Worm (Caenorhabditis elegans) whole organism, L3 larva: ENCODE measurements around the gene str-250.

Experiments
- R02D3.7 ChIP-seq: fragments of 150-350 bp; optimal IDR thresholded peaks from 2 replicates; lab custom pipeline; 2014; ENCODE audit warnings: missing biosample characterization, missing genetic modification characterization
- ZK546.5 ChIP-seq: sonication (generic microtip); optimal IDR thresholded peaks from 2 replicates; lab custom pipeline; 2017; ENCODE audit warnings: missing biosample characterization, missing genetic modification characterization
- aly-2 ChIP-seq: fragments of 150-350 bp; optimal IDR thresholded peaks from 2 replicates; lab custom pipeline; 2014; ENCODE audit warnings: missing biosample characterization, missing genetic modification characterization
- ama-1 ChIP-seq: fragments of 150-350 bp; optimal IDR thresholded peaks from 2 replicates; lab custom pipeline; 2018
- ceh-16 ChIP-seq: sonication (generic microtip); optimal IDR thresholded peaks from 2 replicates; lab custom pipeline; 2017; ENCODE audit warnings: missing biosample characterization, missing genetic modification characterization
- ceh-82 ChIP-seq: fragments of 150-350 bp; optimal IDR thresholded peaks from 2 replicates; lab custom pipeline; 2014; ENCODE audit warnings: missing biosample characterization, missing genetic modification characterization
- ceh-9 ChIP-seq: sonication (generic microtip); optimal IDR thresholded peaks from 2 replicates; lab custom pipeline; 2018; ENCODE audit warnings: missing biosample characterization, missing genetic modification characterization
- daf-12 ChIP-seq: fragments of 150-350 bp; optimal IDR thresholded peaks from 2 replicates; lab custom pipeline; 2014; ENCODE audit warnings: missing biosample characterization, missing genetic modification reagents, missing genetic modification characterization
- egl-27 ChIP-seq: sonication (generic microtip); optimal IDR thresholded peaks from 4 replicates; lab custom pipeline; 2017; ENCODE audit warnings: missing biosample characterization, missing genetic modification reagents, missing genetic modification characterization
- egl-5 ChIP-seq: fragments of 150-350 bp; optimal IDR thresholded peaks from 2 replicates; lab custom pipeline; 2017; ENCODE audit warnings: missing biosample characterization, missing genetic modification reagents, missing genetic modification characterization, inconsistent platforms
- elt-1 ChIP-seq: fragments of 150-350 bp; optimal IDR thresholded peaks from 2 replicates; lab custom pipeline; 2014; ENCODE audit warnings: missing biosample characterization, missing genetic modification characterization
- elt-2 ChIP-seq: sonication (generic microtip); optimal IDR thresholded peaks from 2 replicates; lab custom pipeline; 2016; ENCODE audit warnings: missing genetic modification reagents, mild to moderate bottlenecking, missing genetic modification characterization, missing compliant biosample characterization
- eor-1 ChIP-seq, 2 experiments: fragments of 150-350 bp; optimal IDR thresholded peaks; 2 replicates each; lab custom pipeline; 2014 to 2018; ENCODE audit warnings: missing biosample characterization in 2 of 2, missing genetic modification characterization in 2 of 2
- fkh-10 ChIP-seq: sonication (generic microtip); optimal IDR thresholded peaks from 2 replicates; lab custom pipeline; 2017; ENCODE audit warnings: missing biosample characterization, missing genetic modification reagents, missing genetic modification characterization
- fkh-2 ChIP-seq: fragments of 150-350 bp; optimal IDR thresholded peaks from 2 replicates; lab custom pipeline; 2014; ENCODE audit warnings: missing biosample characterization, missing genetic modification reagents, missing genetic modification characterization
- jun-1 ChIP-seq: fragments of 150-350 bp; optimal IDR thresholded peaks from 2 replicates; lab custom pipeline; 2014; ENCODE audit warnings: missing biosample characterization, missing genetic modification reagents, missing genetic modification characterization
- lin-39 ChIP-seq: fragments of 150-350 bp; optimal IDR thresholded peaks from 2 replicates; lab custom pipeline; 2018; ENCODE audit warnings: missing biosample characterization, missing genetic modification reagents, missing genetic modification characterization
- lsy-12 ChIP-seq: sonication (generic microtip); optimal IDR thresholded peaks from 2 replicates; lab custom pipeline; 2016; ENCODE audit warnings: mild to moderate bottlenecking, missing genetic modification characterization, missing compliant biosample characterization
- mdl-1 ChIP-seq: fragments of 150-350 bp; optimal IDR thresholded peaks from 2 replicates; lab custom pipeline; 2014; ENCODE audit warnings: missing biosample characterization, missing genetic modification characterization
- mml-1 ChIP-seq: fragments of 150-350 bp; sonication (generic microtip); optimal IDR thresholded peaks from 3 replicates; lab custom pipeline; 2014; ENCODE audit warnings: missing biosample characterization, missing genetic modification characterization
- nfya-1 ChIP-seq: sonication (generic microtip); optimal IDR thresholded peaks from 2 replicates; lab custom pipeline; 2017; ENCODE audit warnings: missing genetic modification characterization, mild to moderate bottlenecking, missing compliant biosample characterization, antibody characterized with exemption, moderate library complexity; ENCODE audit not compliant: insufficient read depth
- nhr-11 ChIP-seq: fragments of 150-350 bp; optimal IDR thresholded peaks from 2 replicates; lab custom pipeline; 2014; ENCODE audit warnings: missing biosample characterization, missing genetic modification characterization
- nhr-23 ChIP-seq: fragments of 150-350 bp; optimal IDR thresholded peaks from 2 replicates; lab custom pipeline; 2014; ENCODE audit warnings: missing biosample characterization, missing genetic modification reagents, missing genetic modification characterization
- nhr-237 ChIP-seq: fragments of 150-350 bp; optimal IDR thresholded peaks from 2 replicates; lab custom pipeline; 2014; ENCODE audit warnings: missing biosample characterization, missing genetic modification characterization
- nhr-76 ChIP-seq: fragments of 150-350 bp; sonication (generic microtip); optimal IDR thresholded peaks from 5 replicates; lab custom pipeline; 2014; ENCODE audit warnings: missing biosample characterization, missing genetic modification characterization
- nhr-77 ChIP-seq: fragments of 150-350 bp; optimal IDR thresholded peaks from 2 replicates; lab custom pipeline; 2014; ENCODE audit warnings: missing biosample characterization, missing genetic modification characterization
- pqm-1 ChIP-seq: fragments of 150-350 bp; optimal IDR thresholded peaks from 2 replicates; lab custom pipeline; 2017; ENCODE audit warnings: missing biosample characterization, missing genetic modification characterization, inconsistent platforms
- skn-1 ChIP-seq: fragments of 150-350 bp; optimal IDR thresholded peaks from 2 replicates; lab custom pipeline; 2014; ENCODE audit warnings: missing biosample characterization, missing genetic modification characterization
- snpc-4 ChIP-seq: fragments of 150-350 bp; optimal IDR thresholded peaks from 2 replicates; lab custom pipeline; 2014; ENCODE audit warnings: missing biosample characterization, missing genetic modification characterization
- tbx-2 ChIP-seq: sonication (generic microtip); optimal IDR thresholded peaks from 2 replicates; lab custom pipeline; 2016; ENCODE audit warnings: mild to moderate bottlenecking, missing genetic modification characterization, missing compliant biosample characterization
- unc-39 ChIP-seq: sonication (generic microtip); optimal IDR thresholded peaks from 4 replicates; lab custom pipeline; 2017; ENCODE audit warnings: missing biosample characterization, missing genetic modification characterization
- unc-62 ChIP-seq: fragments of 150-350 bp; sonication (generic microtip); optimal IDR thresholded peaks from 4 replicates; lab custom pipeline; 2014; ENCODE audit warnings: missing biosample characterization, missing genetic modification reagents, missing genetic modification characterization
- zag-1 ChIP-seq: fragments of 150-350 bp; optimal IDR thresholded peaks from 2 replicates; lab custom pipeline; 2014; ENCODE audit warnings: missing biosample characterization, missing genetic modification characterization
- ztf-11 ChIP-seq: fragments of 150-350 bp; optimal IDR thresholded peaks from 2 replicates; lab custom pipeline; 2014; ENCODE audit warnings: missing biosample characterization, missing genetic modification characterization
- ztf-4 ChIP-seq: fragments of 150-350 bp; optimal IDR thresholded peaks from 2 replicates; lab custom pipeline; 2014; ENCODE audit warnings: missing biosample characterization, missing genetic modification characterization

str-250 gene

DNA sequence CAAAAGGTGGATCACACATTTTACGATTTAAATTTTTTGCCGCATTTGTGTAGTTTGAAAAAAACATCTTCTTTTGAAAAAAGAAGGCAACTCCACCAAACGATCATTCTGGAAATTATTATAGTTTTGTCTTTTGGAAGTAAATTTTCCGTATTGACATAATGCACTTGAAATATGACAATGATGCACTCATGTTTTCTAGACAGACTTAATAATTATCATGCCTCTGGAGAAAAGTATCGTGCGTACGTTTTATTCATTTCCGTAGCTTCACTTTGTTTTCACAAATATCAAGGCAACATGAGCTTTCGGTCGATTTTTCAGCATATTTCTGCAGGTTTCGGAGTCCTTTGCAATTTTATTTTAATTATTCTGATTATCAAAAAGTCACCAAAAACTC lies at the start of gene str-250:
TSS of gene str-250 (plus strand) at position 301 of the 400 bp plus-strand sequence.
- TF ChIP-seq ceh-9 (no peak), daf-12 (tag; lab: Kevin White, UChicago) (no peak), pqm-1 (no peak), fkh-2 (tag; lab: Kevin White, UChicago) (no peak), nhr-11 (no peak), snpc-4 (tag; lab: Kevin White, UChicago) (no peak), R02D3.7 (no peak), eor-1 (tag; optimal IDR thresholded peaks at IDR 0.05; lab: Kevin White, UChicago) (no peak), mml-1 (tag; lab: Kevin White, UChicago) (no peak), nhr-23 (no peak), skn-1 (tag; lab: Kevin White, UChicago) (no peak), ZK546.5 (tag; lab: Kevin White, UChicago) (no peak), elt-2 (tag; lab: Kevin White, UChicago) (no peak)

ce11 chrV:13869551-13869950 lies 48.9 kb upstream of the str-250 start:
- TF ChIP-seq pqm-1, result peak; percentile 2
- TF ChIP-seq nhr-11, result peak; percentile 98
- no peak for TF ChIP-seq tbx-2 (tag; lab: Kevin White, UChicago)

ce11 chrV:13872895-13873294 lies 45.5 kb upstream of the str-250 start, which contains the start of gene cpt-5:
TSS of gene cpt-5 (plus strand) at chrV:13873195.
- TF ChIP-seq fkh-2 (tag; lab: Kevin White, UChicago), result no peak
- no peak for TF ChIP-seq skn-1 (tag; lab: Kevin White, UChicago)
- no peak for TF ChIP-seq lin-39
- TF ChIP-seq egl-27 (tag; lab: Kevin White, UChicago), result no peak
- no peak for TF ChIP-seq nhr-77 (tag; lab: Kevin White, UChicago)
- no peak for TF ChIP-seq ceh-9
- no peak for TF ChIP-seq unc-39 (tag; lab: Kevin White, UChicago)
- no peak for TF ChIP-seq aly-2 (tag; lab: Kevin White, UChicago)
- TF ChIP-seq jun-1, result no peak
- no peak for TF ChIP-seq eor-1 (tag; optimal IDR thresholded peaks at IDR 0.05; lab: Kevin White, UChicago)
- no peak for TF ChIP-seq mml-1 (tag; lab: Kevin White, UChicago)
- TF ChIP-seq nfya-1 (tag; lab: Kevin White, UChicago), result no peak
- no peak for TF ChIP-seq mdl-1 (tag; lab: Kevin White, UChicago)
- TF ChIP-seq ZK546.5 (tag; lab: Kevin White, UChicago), result no peak
- TF ChIP-seq nhr-76 (tag; lab: Kevin White, UChicago), result no peak
- TF ChIP-seq nhr-23, result no peak
- no peak for TF ChIP-seq ztf-4 (tag; lab: Kevin White, UChicago)
- no peak for TF ChIP-seq ama-1 (lab: Kevin White, UChicago)
- TF ChIP-seq ztf-11 (tag; lab: Kevin White, UChicago), result no peak
- no peak for TF ChIP-seq fkh-10 (GFP tag; lab: Kevin White, UChicago)

DNA sequence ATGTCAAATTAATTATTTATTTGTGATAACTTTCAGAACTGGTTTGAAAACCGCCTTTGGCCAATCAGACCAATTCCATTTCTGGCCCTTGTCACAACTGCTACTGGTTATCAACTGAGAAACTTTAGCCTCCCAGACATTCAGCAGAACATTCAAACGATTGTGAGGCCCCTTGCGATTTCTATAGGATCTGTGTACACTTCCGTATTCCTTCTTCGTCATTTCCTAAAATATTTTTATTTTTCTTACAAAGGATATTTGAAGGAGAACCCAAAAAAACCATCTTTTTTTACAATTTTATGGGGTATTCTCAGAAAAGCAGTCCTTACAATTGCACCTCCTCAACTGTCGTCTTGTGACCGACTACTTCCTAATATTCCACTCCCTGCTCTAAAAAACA lies 45.1 kb upstream of the str-250 start:
- TF ChIP-seq egl-5 (tag; lab: Kevin White, UChicago), result no peak
- TF ChIP-seq nfya-1 (tag; lab: Kevin White, UChicago), result no peak
- TF ChIP-seq ceh-9, result no peak
- no peak for TF ChIP-seq lsy-12 (tag; lab: Kevin White, UChicago)
- TF ChIP-seq nhr-76 (tag; lab: Kevin White, UChicago), result no peak
- TF ChIP-seq ama-1 (lab: Kevin White, UChicago), result no peak
- TF ChIP-seq ZK546.5 (tag; lab: Kevin White, UChicago), result no peak
- no peak for TF ChIP-seq unc-62
- no peak for TF ChIP-seq nhr-237 (tag; lab: Kevin White, UChicago)
- TF ChIP-seq ceh-16 (tag; lab: Kevin White, UChicago), result no peak
- no peak for TF ChIP-seq aly-2 (tag; lab: Kevin White, UChicago)
- no peak for TF ChIP-seq zag-1 (tag; lab: Kevin White, UChicago)
- TF ChIP-seq skn-1 (tag; lab: Kevin White, UChicago), result no peak
- no peak for TF ChIP-seq fkh-2 (tag; lab: Kevin White, UChicago)
- no peak for TF ChIP-seq ztf-4 (tag; lab: Kevin White, UChicago)
- no peak for TF ChIP-seq elt-2 (tag; lab: Kevin White, UChicago)
- TF ChIP-seq nhr-23, result no peak
- no peak for TF ChIP-seq eor-1 (tag; optimal IDR thresholded peaks at IDR 0.05; lab: Kevin White, UChicago)

ce11 chrV:13876529-13876928 lies 41.9 kb upstream of the str-250 start, which contains the start of gene T22G5.1:
TSS of gene T22G5.1 (plus strand) at chrV:13876829.
- TF ChIP-seq ztf-4 (tag; lab: Kevin White, UChicago) (no peak), jun-1 (no peak), elt-1 (tag; lab: Kevin White, UChicago) (no peak), zag-1 (tag; lab: Kevin White, UChicago) (no peak), skn-1 (tag; lab: Kevin White, UChicago) (no peak), egl-27 (tag; lab: Kevin White, UChicago) (no peak), ceh-82 (tag; lab: Kevin White, UChicago) (no peak)
